Worm (Caenorhabditis elegans) whole organism, young adult: ENCODE results near the gene sfxn-1.3.

Experiments
- ama-1 ChIP-seq, 3 experiments: fragments of 150-350 bp in 1 of 3; sonication (generic microtip) in 2 of 3; optimal IDR thresholded peaks; 2 replicates each; lab custom pipeline; 2014 to 2018; ENCODE audit warnings: missing biosample characterization in 2 of 3, missing genetic modification characterization in 2 of 3, missing genetic modification reagents in 2 of 3
- aptf-3 ChIP-seq: fragments of 200-800 bp; sonication (Bioruptor generic); IDR thresholded peaks from 2 replicates; pipeline ENCODE4 v1.3.6; 2022; ENCODE audit warnings: missing genetic modification characterization, missing compliant biosample characterization
- athp-1 ChIP-seq: sonication (generic microtip); optimal IDR thresholded peaks from 2 replicates; lab custom pipeline; 2017; ENCODE audit warnings: mild to moderate bottlenecking, missing genetic modification characterization, missing compliant biosample characterization
- ccch-3 ChIP-seq: fragments of 200-800 bp; sonication (Bioruptor generic); optimal IDR thresholded peaks from 2 replicates; lab custom pipeline; 2018; ENCODE audit warnings: mild to moderate bottlenecking, missing genetic modification characterization, missing compliant biosample characterization
- die-1 ChIP-seq: sonication (generic microtip); optimal IDR thresholded peaks from 2 replicates; lab custom pipeline; 2016; ENCODE audit warnings: missing genotype, mild to moderate bottlenecking, missing genetic modification characterization, missing compliant biosample characterization
- ets-4 ChIP-seq: fragments of 200-800 bp; sonication (Bioruptor generic); optimal IDR thresholded peaks from 2 replicates; lab custom pipeline; 2018; ENCODE audit warnings: mild to moderate bottlenecking, missing genetic modification characterization, missing compliant biosample characterization
- hlh-12 ChIP-seq: sonication (generic microtip); optimal IDR thresholded peaks from 2 replicates; lab custom pipeline; 2016; ENCODE audit warnings: missing genetic modification characterization, missing compliant biosample characterization
- nhr-120 ChIP-seq: fragments of 200-800 bp; sonication (Bioruptor generic); IDR thresholded peaks from 2 replicates; pipeline ENCODE4 v1.3.6; 2022; ENCODE audit warnings: missing genetic modification characterization, missing compliant biosample characterization
- pha-4 ChIP-seq: fragments of 150-350 bp; sonication (generic microtip); optimal IDR thresholded peaks from 2 replicates; lab custom pipeline; 2014; ENCODE audit warnings: missing biosample characterization, missing genetic modification reagents, missing genetic modification characterization
- snpc-4 ChIP-seq, 5 experiments: fragments of 150-350 bp in 1 of 5; sonication (generic microtip) in 4 of 5; optimal IDR thresholded peaks; 2 replicates each; lab custom pipeline; 2014 to 2018; ENCODE audit warnings: missing genetic modification characterization in 5 of 5, missing biosample characterization in 3 of 5, antibody characterized with exemption in 2 of 5, mild to moderate bottlenecking in 2 of 5, missing compliant biosample characterization in 2 of 5, missing genotype in 2 of 5, moderate library complexity in 2 of 5, missing genetic modification reagents in 1 of 5
- zim-3 ChIP-seq: sonication (generic microtip); optimal IDR thresholded peaks from 2 replicates; lab custom pipeline; 2017; ENCODE audit warnings: mild to moderate bottlenecking, missing genetic modification characterization, moderate library complexity, missing compliant biosample characterization

DNA sequence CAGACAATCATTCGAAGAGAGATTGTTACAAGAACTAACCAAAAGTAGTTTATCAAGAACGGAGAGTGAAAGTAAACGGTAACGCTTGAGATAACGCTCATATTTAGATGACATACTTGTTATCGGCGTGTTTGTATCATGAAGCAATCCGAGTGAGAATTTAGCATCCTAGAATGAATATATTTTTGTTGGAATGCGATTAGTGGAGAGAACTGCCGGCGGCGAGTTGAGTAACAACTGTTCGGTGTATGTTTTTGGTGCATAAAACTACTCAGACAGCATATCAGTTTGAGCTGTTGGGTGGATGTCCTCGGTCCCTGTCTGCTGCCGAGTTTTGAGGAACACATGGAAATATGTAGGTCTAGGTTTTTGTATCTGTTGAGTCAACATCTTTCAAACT is 6.9 kb downstream of the sfxn-1.3 start, which contains the start of gene T23D5.3:
- no peak for TF ChIP-seq ama-1 (optimal IDR thresholded peaks at IDR 0.05; lab: Kevin White, UChicago)
- no peak for TF ChIP-seq ama-1 (GFP tag; optimal IDR thresholded peaks at IDR 0.05; lab: Kevin White, UChicago)
- no peak for TF ChIP-seq zim-3 (tag; lab: Kevin White, UChicago)
- no peak for TF ChIP-seq athp-1
- no peak for TF ChIP-seq ccch-3
- TF ChIP-seq die-1 (tag; lab: Kevin White, UChicago) = no peak
- no peak for TF ChIP-seq nhr-120 (GFP tag; lab: Robert Waterston, UW)
- TF ChIP-seq ets-4 (GFP tag; lab: Kevin White, UChicago) = no peak
- no peak for TF ChIP-seq aptf-3 (GFP tag; lab: Robert Waterston, UW)
- no peak for TF ChIP-seq snpc-4 (GFP tag; optimal IDR thresholded peaks at IDR 0.05; lab: Kevin White, UChicago)
- TF ChIP-seq snpc-4 (tag; optimal IDR thresholded peaks at IDR 0.05; lab: Kevin White, UChicago) = no peak
- no peak for TF ChIP-seq pha-4 (tag; lab: Kevin White, UChicago)
- no peak for TF ChIP-seq hlh-12
